Worm (Caenorhabditis elegans) whole organism, young adult: ENCODE results near the gene Y105C5B.19.

Experiments
- madf-8 ChIP-seq: fragments of 200-800 bp; sonication (Bioruptor generic); conservative IDR thresholded peaks from 2 replicates; pipeline ENCODE4 v1.3.6; 2022; ENCODE audit warnings: missing genetic modification reagents, missing genetic modification characterization, missing compliant biosample characterization
- nhr-120 ChIP-seq: fragments of 200-800 bp; sonication (Bioruptor generic); IDR thresholded peaks from 2 replicates; pipeline ENCODE4 v1.3.6; 2022; ENCODE audit warnings: missing genetic modification characterization, missing compliant biosample characterization
- pha-4 ChIP-seq: fragments of 150-350 bp; sonication (generic microtip); optimal IDR thresholded peaks from 2 replicates; lab custom pipeline; 2014; ENCODE audit warnings: missing biosample characterization, missing genetic modification reagents, missing genetic modification characterization

DNA sequence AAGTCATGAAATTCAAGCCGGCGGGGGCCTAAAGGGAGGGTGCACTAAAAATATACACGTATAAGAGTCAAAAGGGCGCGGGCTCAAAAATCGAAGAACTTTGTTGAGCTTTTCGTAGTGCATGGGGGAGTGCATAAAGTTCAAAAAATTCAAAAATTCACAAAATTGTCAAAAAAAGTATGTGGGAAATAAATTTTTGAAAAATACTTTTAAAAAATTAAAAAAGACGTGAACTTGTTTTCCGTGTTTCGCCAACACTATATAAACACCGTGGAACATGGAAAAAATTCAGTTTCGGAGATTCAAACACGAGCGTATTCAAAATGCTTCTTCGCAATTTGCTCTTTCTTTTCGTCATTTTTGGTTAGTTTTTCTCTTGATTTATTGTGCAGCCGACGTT, 21.0 kb downstream of the Y105C5B.19 start, which contains the start of gene Y105C5B.17:
- TF ChIP-seq madf-8 (GFP tag; lab: Robert Waterston, UW): no peak
- no peak for TF ChIP-seq nhr-120 (GFP tag; lab: Robert Waterston, UW)
- no peak for TF ChIP-seq pha-4 (tag; lab: Kevin White, UChicago)
